Worm (Caenorhabditis elegans) whole organism, L4/young adult: ENCODE measurements around the gene Y17G7B.8.

ENCODE experiments used
- W03F9.2 ChIP-seq: fragments of 150-350 bp; optimal IDR thresholded peaks from 2 replicates; lab custom pipeline; 2014; ENCODE audit warnings: missing biosample characterization, missing genetic modification characterization
- him-1 ChIP-seq: sonication (generic microtip); optimal IDR thresholded peaks from 2 replicates; lab custom pipeline; 2016; ENCODE audit warnings: missing genotype, missing genetic modification reagents, missing genetic modification characterization, missing compliant biosample characterization

DNA sequence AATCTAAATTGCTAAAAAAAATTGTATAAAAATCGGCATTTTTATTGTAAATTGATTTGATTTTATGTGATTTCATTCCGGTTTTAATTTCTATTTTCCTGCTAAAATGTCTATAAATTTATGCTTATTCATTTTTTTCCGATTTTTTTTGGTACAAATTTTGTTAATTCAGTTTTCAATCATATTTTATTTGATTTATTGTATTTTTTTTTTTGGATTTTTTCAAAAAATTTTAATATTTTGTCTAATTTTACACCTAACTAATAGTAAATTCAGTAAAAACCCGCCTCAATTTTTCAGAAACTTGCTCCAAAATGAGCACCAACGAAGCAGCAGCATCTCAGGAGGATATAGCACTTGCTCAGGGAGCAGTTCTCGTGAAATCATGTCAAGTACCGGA, 34.8 kb downstream of the Y17G7B.8 start, which contains the start of gene dhps-1:
- TF ChIP-seq him-1 = no peak
- TF ChIP-seq W03F9.2 = no peak
